Worm (Caenorhabditis elegans) whole organism, L1 larva: ENCODE data around the gene cdc-14.
"Not testable (repeated sequence)": the region's sequence is repeated elsewhere in the genome, so short reads cannot be mapped to it uniquely, and the experiment has no call there.

Source experiments
- C16A3.4 ChIP-seq: fragments of 150-350 bp; optimal IDR thresholded peaks from 2 replicates; lab custom pipeline; 2014; ENCODE audit warnings: missing biosample characterization, missing genetic modification characterization
- F16B12.6 ChIP-seq: fragments of 150-350 bp; optimal IDR thresholded peaks from 2 replicates; lab custom pipeline; 2014; ENCODE audit warnings: missing biosample characterization, missing genetic modification characterization
- Y116A8C.19 ChIP-seq: sonication (generic microtip); optimal IDR thresholded peaks from 2 replicates; lab custom pipeline; 2016; ENCODE audit warnings: missing compliant biosample characterization, missing genetic modification characterization, borderline replicate concordance
- aha-1 ChIP-seq: fragments of 150-350 bp; optimal IDR thresholded peaks from 2 replicates; lab custom pipeline; 2014; ENCODE audit warnings: missing biosample characterization, missing genetic modification characterization
- alr-1 ChIP-seq: fragments of 200-800 bp; sonication (Bioruptor generic); optimal IDR thresholded peaks from 2 replicates; lab custom pipeline; 2018; ENCODE audit warnings: borderline replicate concordance, mild to moderate bottlenecking, missing genetic modification characterization, missing compliant biosample characterization
- aly-2 ChIP-seq: fragments of 150-350 bp; optimal IDR thresholded peaks from 2 replicates; lab custom pipeline; 2014; ENCODE audit warnings: missing biosample characterization, missing genetic modification characterization
- blmp-1 ChIP-seq: fragments of 150-350 bp; optimal IDR thresholded peaks from 2 replicates; lab custom pipeline; 2014; ENCODE audit warnings: missing biosample characterization, missing genetic modification characterization
- ceh-82 ChIP-seq, 3 experiments: fragments of 150-350 bp in 1 of 3; sonication (generic microtip) in 2 of 3; optimal IDR thresholded peaks; 2 replicates each; lab custom pipeline; 2014 to 2017; ENCODE audit warnings: missing biosample characterization in 3 of 3, missing genetic modification characterization in 3 of 3
- ceh-90 ChIP-seq: sonication (generic microtip); optimal IDR thresholded peaks from 2 replicates; lab custom pipeline; 2016; ENCODE audit warnings: missing genetic modification characterization, missing compliant biosample characterization
- dpl-1 ChIP-seq, 3 experiments: fragments of 150-350 bp in 2 of 3; sonication (generic microtip) in 1 of 3; optimal IDR thresholded peaks; 2 replicates each; lab custom pipeline; 2014 to 2017; ENCODE audit warnings: missing biosample characterization in 3 of 3, missing genetic modification characterization in 3 of 3, missing genetic modification reagents in 3 of 3
- dsc-1 ChIP-seq: sonication (generic microtip); optimal IDR thresholded peaks from 2 replicates; lab custom pipeline; 2016; ENCODE audit warnings: mild to moderate bottlenecking, missing genetic modification characterization, missing compliant biosample characterization
- efl-1 ChIP-seq, 4 experiments: fragments of 150-350 bp; optimal IDR thresholded peaks in 3 of 4; peaks in 1 of 4; 1 replicate in 1 of 4; 2 replicates in 3 of 4; lab custom pipeline; 2014; ENCODE audit warnings: missing biosample characterization in 2 of 4, missing genetic modification characterization in 2 of 4, missing genetic modification reagents in 2 of 4
- fkh-8 ChIP-seq: sonication (generic microtip); optimal IDR thresholded peaks from 2 replicates; lab custom pipeline; 2016; ENCODE audit warnings: mild to moderate bottlenecking, missing genetic modification characterization, missing compliant biosample characterization
- fos-1 ChIP-seq: fragments of 150-350 bp; optimal IDR thresholded peaks from 2 replicates; lab custom pipeline; 2014; ENCODE audit warnings: missing biosample characterization, missing genetic modification characterization
- irx-1 ChIP-seq: sonication (generic microtip); optimal IDR thresholded peaks from 2 replicates; lab custom pipeline; 2016; ENCODE audit warnings: missing genetic modification characterization, missing compliant biosample characterization
- jun-1 ChIP-seq: fragments of 150-350 bp; optimal IDR thresholded peaks from 2 replicates; lab custom pipeline; 2014; ENCODE audit warnings: missing biosample characterization, missing genetic modification reagents, missing genetic modification characterization
- lin-13 ChIP-seq: fragments of 150-350 bp; optimal IDR thresholded peaks from 2 replicates; lab custom pipeline; 2014; ENCODE audit warnings: missing biosample characterization, missing genetic modification reagents, missing genetic modification characterization
- lin-35 ChIP-seq, 2 experiments: fragments of 150-350 bp; optimal IDR thresholded peaks; 2 replicates each; lab custom pipeline; 2014; ENCODE audit warnings: missing biosample characterization in 2 of 2, missing genetic modification characterization in 2 of 2, missing genetic modification reagents in 2 of 2
- lir-3 ChIP-seq: sonication (generic microtip); optimal IDR thresholded peaks from 2 replicates; lab custom pipeline; 2016; ENCODE audit warnings: mild to moderate bottlenecking, missing genetic modification characterization, moderate library complexity, missing compliant biosample characterization; ENCODE audit not compliant: poor library complexity
- lsy-2 ChIP-seq, 2 experiments: fragments of 150-350 bp; optimal IDR thresholded peaks; 2 replicates each; lab custom pipeline; 2014; ENCODE audit warnings: missing biosample characterization in 2 of 2, missing genetic modification characterization in 2 of 2
- mep-1 ChIP-seq: fragments of 150-350 bp; optimal IDR thresholded peaks from 2 replicates; lab custom pipeline; 2014; ENCODE audit warnings: missing biosample characterization, missing genetic modification characterization
- nhr-71 ChIP-seq: sonication (generic microtip); optimal IDR thresholded peaks from 2 replicates; lab custom pipeline; 2016; ENCODE audit warnings: mild to moderate bottlenecking, missing genetic modification characterization, moderate library complexity, missing compliant biosample characterization
- nhr-77 ChIP-seq: fragments of 150-350 bp; optimal IDR thresholded peaks from 2 replicates; lab custom pipeline; 2014; ENCODE audit warnings: missing biosample characterization, missing genetic modification characterization
- nhr-85 ChIP-seq: sonication (generic microtip); peaks from one replicate; lab custom pipeline; 2016; ENCODE audit warnings: missing genetic modification characterization, inconsistent platforms, missing compliant biosample characterization
- pqm-1 ChIP-seq: sonication (generic microtip); optimal IDR thresholded peaks from 3 replicates; lab custom pipeline; 2017; ENCODE audit warnings: missing biosample characterization, missing genetic modification characterization
- snu-23 ChIP-seq: sonication (generic microtip); optimal IDR thresholded peaks from 2 replicates; lab custom pipeline; 2016; ENCODE audit warnings: missing genetic modification characterization, missing compliant biosample characterization
- sup-37 ChIP-seq: fragments of 200-800 bp; sonication (Bioruptor generic); optimal IDR thresholded peaks from 2 replicates; lab custom pipeline; 2018; ENCODE audit warnings: mild to moderate bottlenecking, missing genetic modification characterization, missing compliant biosample characterization
- swsn-7 ChIP-seq: sonication (generic microtip); optimal IDR thresholded peaks from 2 replicates; lab custom pipeline; 2016; ENCODE audit warnings: missing genetic modification characterization, missing compliant biosample characterization
- unc-30 ChIP-seq: sonication (generic microtip); optimal IDR thresholded peaks from 2 replicates; lab custom pipeline; 2017; ENCODE audit warnings: missing biosample characterization, missing genetic modification characterization
- xbp-1 ChIP-seq: sonication (generic microtip); optimal IDR thresholded peaks from 2 replicates; lab custom pipeline; 2016; ENCODE audit warnings: missing genetic modification characterization, missing compliant biosample characterization
- zag-1 ChIP-seq: fragments of 150-350 bp; optimal IDR thresholded peaks from 2 replicates; lab custom pipeline; 2014; ENCODE audit warnings: missing biosample characterization, missing genetic modification characterization
- zip-4 ChIP-seq: fragments of 200-800 bp; sonication (Bioruptor generic); optimal IDR thresholded peaks from 2 replicates; lab custom pipeline; 2018; ENCODE audit warnings: mild to moderate bottlenecking, missing genetic modification characterization, moderate library complexity, missing compliant biosample characterization
- ztf-11 ChIP-seq, 2 experiments: sonication (generic microtip); optimal IDR thresholded peaks; 2 replicates each; lab custom pipeline; 2016 to 2017; ENCODE audit warnings: missing genetic modification characterization in 2 of 2, missing biosample characterization in 1 of 2, missing compliant biosample characterization in 1 of 2

Gene cdc-14

DNA sequence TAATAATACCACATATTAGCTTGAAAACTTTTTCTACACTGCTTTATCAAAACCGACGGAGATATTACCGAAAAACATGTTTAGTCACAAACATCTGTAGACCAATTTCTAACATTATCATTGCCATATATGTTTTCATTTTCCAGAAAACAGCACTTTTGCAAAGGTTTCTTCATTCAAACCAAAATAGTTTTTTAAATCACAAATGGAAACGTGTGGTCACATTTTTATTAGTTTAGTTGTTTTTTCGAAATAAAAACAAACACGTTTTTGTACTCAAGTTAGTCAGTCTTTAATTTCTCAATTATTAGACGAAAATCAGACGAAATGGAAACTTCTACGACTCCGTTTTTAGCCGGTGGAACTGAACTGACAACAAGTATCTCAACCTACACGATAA is 44.8 kb upstream of the cdc-14 start, which contains the start of gene F59E12.3:
Gene F59E12.3, plus strand, starts transcription at position 301 of the 400 bp plus-strand sequence.
- TF ChIP-seq nhr-85 (tag; lab: Kevin White, UChicago) (peak; percentile 42), zag-1 (tag; lab: Kevin White, UChicago) (no peak)

DNA sequence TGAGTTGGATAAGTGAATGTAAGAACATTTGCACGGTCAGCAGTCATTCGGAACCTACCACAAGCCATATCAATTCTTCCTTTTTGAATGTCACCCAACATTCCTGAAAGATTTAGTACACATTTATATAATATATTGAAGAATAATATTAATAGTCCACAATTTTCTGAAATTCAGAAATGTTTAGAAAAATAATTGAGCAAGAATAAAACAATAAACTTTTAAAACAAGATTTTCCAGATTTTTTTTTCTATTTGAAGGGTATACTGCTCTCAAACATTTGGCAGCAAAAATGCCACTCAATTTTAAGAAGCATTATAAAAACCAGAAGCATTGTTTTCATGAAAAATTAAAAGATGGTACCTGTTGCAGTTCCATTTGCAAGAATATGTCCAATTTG is 43.6 kb upstream of the cdc-14 start, which contains the start of gene F59E12.8:
Gene F59E12.8, minus strand, starts transcription at position 101 of the 400 bp plus-strand sequence.
- TF ChIP-seq lin-35 (GFP tag; optimal IDR thresholded peaks at IDR 0.05; lab: Kevin White, UChicago): no peak
- TF ChIP-seq pqm-1: no peak
- no peak for TF ChIP-seq F16B12.6 (tag; lab: Kevin White, UChicago)
- TF ChIP-seq nhr-85 (tag; lab: Kevin White, UChicago): no peak
- TF ChIP-seq Y116A8C.19: no peak
- TF ChIP-seq xbp-1: no peak
- TF ChIP-seq snu-23: no peak
- TF ChIP-seq swsn-7 (tag; lab: Kevin White, UChicago): no peak
- TF ChIP-seq mep-1: no peak
- no peak for TF ChIP-seq ztf-11 (tag; optimal IDR thresholded peaks at IDR 0.05; lab: Kevin White, UChicago)
- no peak for TF ChIP-seq fkh-8
- no peak for TF ChIP-seq unc-30 (tag; lab: Kevin White, UChicago)
- no peak for TF ChIP-seq lin-13 (GFP tag; lab: Kevin White, UChicago)
- TF ChIP-seq aha-1 (tag; lab: Kevin White, UChicago): no peak
- TF ChIP-seq sup-37 (GFP tag; lab: Kevin White, UChicago): no peak
- TF ChIP-seq, all 84 proteins: peak for 0

DNA sequence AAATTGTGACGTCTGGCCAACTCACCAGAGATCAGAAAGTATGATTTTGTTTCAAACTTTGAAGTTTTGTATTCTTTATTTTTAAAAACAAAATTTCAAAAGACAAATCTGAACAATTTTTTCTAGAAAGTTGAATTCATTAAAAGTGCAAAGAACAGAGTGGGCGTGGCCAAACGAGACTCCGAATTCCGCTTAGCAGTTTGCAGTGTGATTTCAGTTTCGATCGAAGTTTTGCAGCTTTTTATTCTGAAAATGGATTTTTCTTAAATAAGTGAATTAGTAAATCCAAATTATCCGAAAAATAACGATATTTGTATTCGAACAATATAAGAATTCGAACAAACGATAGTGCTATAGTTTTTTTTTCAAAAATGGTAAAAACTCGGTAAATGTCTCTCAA is 40.2 kb upstream of the cdc-14 start:
- TF ChIP-seq dpl-1 (GFP tag; optimal IDR thresholded peaks at IDR 0.05; lab: Kevin White, UChicago) (peak in 1 of 3 experiments; percentile 30), blmp-1 (tag; lab: Kevin White, UChicago) (peak; percentile 12), lsy-2 (tag; optimal IDR thresholded peaks at IDR 0.05; lab: Kevin White, UChicago) (peak in 1 of 2 experiments; percentile 52), nhr-85 (tag; lab: Kevin White, UChicago) (no peak), dsc-1 (tag; lab: Kevin White, UChicago) (no peak), lir-3 (no peak), lin-35 (GFP tag; optimal IDR thresholded peaks at IDR 0.05; lab: Kevin White, UChicago) (peak in 1 of 2 experiments; percentile 5), swsn-7 (tag; lab: Kevin White, UChicago) (no peak), ceh-82 (tag; optimal IDR thresholded peaks at IDR 0.05; lab: Kevin White, UChicago) (no peak), efl-1 (optimal IDR thresholded peaks at IDR 0.05; lab: Kevin White, UChicago) (no peak), efl-1 (GFP tag; optimal IDR thresholded peaks at IDR 0.05 in 1 of 2; lab: Kevin White, UChicago) (peak in 1 of 2 experiments; percentile 54), fos-1 (tag; lab: Kevin White, UChicago) (no peak)

DNA sequence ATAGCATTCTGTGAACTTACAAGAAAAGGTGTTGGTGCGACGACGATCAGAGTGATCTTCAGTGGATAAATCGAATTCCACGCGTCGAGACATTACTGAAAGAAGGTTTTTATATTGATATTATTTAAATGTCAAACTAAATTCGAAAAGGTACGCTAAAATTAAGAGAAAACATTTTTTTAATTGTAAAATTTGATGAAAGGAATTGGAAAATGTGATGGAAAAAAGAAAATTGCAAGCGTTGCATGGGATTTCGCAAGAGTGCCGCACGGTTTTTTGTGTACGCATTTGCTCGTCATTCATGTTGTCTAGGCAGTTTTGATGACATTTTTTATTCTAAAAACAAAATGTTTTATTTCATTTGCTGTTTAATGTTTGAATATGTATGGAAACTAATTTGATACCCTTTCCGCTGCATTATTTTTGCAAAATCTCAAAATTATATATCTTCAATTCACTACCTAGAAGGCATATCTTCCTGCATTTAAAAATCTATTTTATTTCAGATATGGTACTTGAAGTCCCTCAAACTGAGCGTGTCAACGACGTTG is 37.7 kb upstream of the cdc-14 start, which contains the start of the genes F59E12.6 and npl-4.1:
Gene F59E12.6, minus strand, starts transcription at position 101 of the 551 bp plus-strand sequence.
Gene npl-4.1, plus strand, starts transcription at position 501 of the 551 bp plus-strand sequence.
- not testable (repeated sequence) for TF ChIP-seq irx-1, alr-1, C16A3.4 (tag; lab: Kevin White, UChicago)

DNA sequence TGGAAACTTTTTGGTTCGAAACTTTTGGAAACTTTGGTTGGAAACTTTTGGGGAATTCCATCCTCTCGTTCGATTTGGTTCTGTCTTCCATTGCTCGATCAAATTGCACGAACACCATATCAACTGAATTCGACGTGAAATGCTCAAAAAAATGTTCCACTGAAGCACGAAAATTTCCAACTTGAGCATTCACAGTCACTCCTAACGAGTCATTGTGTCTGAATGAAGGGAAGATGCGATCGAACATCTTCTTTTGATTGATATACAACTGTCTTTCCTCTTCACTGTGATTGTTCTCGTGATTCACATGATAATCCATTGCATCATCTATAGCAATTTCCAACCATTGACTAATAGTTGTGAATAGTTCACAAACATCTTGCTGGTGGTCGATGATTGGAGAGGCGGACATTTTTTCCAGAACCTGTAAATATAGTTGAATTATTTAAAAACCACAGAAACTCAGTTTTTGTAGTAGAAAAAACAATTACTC is 35.1 kb upstream of the cdc-14 start, which contains the start of gene F59E12.15:
Gene F59E12.15, minus strand, starts transcription at position 51 of the 493 bp plus-strand sequence.
- TF ChIP-seq unc-30 (tag; lab: Kevin White, UChicago) (no peak), F16B12.6 (tag; lab: Kevin White, UChicago) (no peak), aly-2 (tag; lab: Kevin White, UChicago) (no peak), nhr-71 (tag; lab: Kevin White, UChicago) (no peak), efl-1 (optimal IDR thresholded peaks at IDR 0.05; lab: Kevin White, UChicago) (no peak), efl-1 (GFP tag; optimal IDR thresholded peaks at IDR 0.05 in 1 of 2; lab: Kevin White, UChicago) (no peak), zip-4 (GFP tag; lab: Kevin White, UChicago) (no peak), xbp-1 (no peak), ceh-90 (tag; lab: Kevin White, UChicago) (no peak), nhr-77 (tag; lab: Kevin White, UChicago) (no peak), swsn-7 (tag; lab: Kevin White, UChicago) (no peak), jun-1 (tag; lab: Kevin White, UChicago) (no peak)
